Fruit fly (Drosophila melanogaster) whole organism, prepupa: ENCODE measurements around the gene CG31549.

Experiments
- Blimp-1 ChIP-seq: fragments of 200-800 bp; sonication (Bioruptor generic); optimal IDR thresholded peaks from 3 replicates; lab custom pipeline; 2017; ENCODE audit warnings: missing biosample characterization, missing genetic modification characterization, mild to moderate bottlenecking, moderate library complexity, missing genetic modification reagents
- CG10631 ChIP-seq: fragments of 200-800 bp; sonication (Bioruptor generic); optimal IDR thresholded peaks from 2 replicates; lab custom pipeline; 2016; ENCODE audit warnings: missing biosample characterization, missing genetic modification characterization
- CG11294 ChIP-seq: fragments of 200-800 bp; sonication (Bioruptor generic); IDR thresholded peaks from 2 replicates; pipeline ENCODE4 v1.3.6; 2022; ENCODE audit warnings: missing biosample characterization, missing genetic modification characterization
- CG11902 ChIP-seq: fragments of 200-800 bp; sonication (Bioruptor generic); optimal IDR thresholded peaks from 3 replicates; lab custom pipeline; 2016; ENCODE audit warnings: missing biosample characterization, missing genetic modification characterization
- CG15336 ChIP-seq: fragments of 200-800 bp; sonication (Bioruptor generic); IDR thresholded peaks from 2 replicates; pipeline ENCODE4 v1.3.6; 2022; ENCODE audit warnings: missing biosample characterization, missing genetic modification characterization
- CG16779 ChIP-seq: fragments of 200-800 bp; sonication (Bioruptor generic); optimal IDR thresholded peaks from 3 replicates; lab custom pipeline; 2017; ENCODE audit warnings: missing biosample characterization, mild to moderate bottlenecking, missing genetic modification characterization
- CG31627 ChIP-seq: fragments of 200-800 bp; sonication (Bioruptor generic); optimal IDR thresholded peaks from 3 replicates; lab custom pipeline; 2016; ENCODE audit warnings: missing biosample characterization, missing genetic modification characterization
- CG32006 ChIP-seq: fragments of 200-800 bp; sonication (Bioruptor generic); optimal IDR thresholded peaks from 3 replicates; lab custom pipeline; 2017; ENCODE audit warnings: missing biosample characterization, mild to moderate bottlenecking, missing genetic modification characterization
- CG34406 ChIP-seq: fragments of 200-800 bp; sonication (Bioruptor generic); optimal IDR thresholded peaks from 3 replicates; lab custom pipeline; 2016; ENCODE audit warnings: missing biosample characterization, missing genetic modification characterization
- CG3919 ChIP-seq: fragments of 200-800 bp; sonication (Bioruptor generic); optimal IDR thresholded peaks from 3 replicates; lab custom pipeline; 2016; ENCODE audit warnings: missing biosample characterization, missing genetic modification characterization
- CG4318 ChIP-seq: fragments of 200-800 bp; sonication (Bioruptor generic); optimal IDR thresholded peaks from 3 replicates; lab custom pipeline; 2017; ENCODE audit warnings: missing biosample characterization, mild to moderate bottlenecking, missing genetic modification characterization
- CG6163 ChIP-seq: fragments of 200-800 bp; sonication (Bioruptor generic); IDR thresholded peaks from 3 replicates; pipeline ENCODE4 v1.3.6; 2022; ENCODE audit warnings: missing biosample characterization, missing genetic modification characterization
- CG6276 ChIP-seq: fragments of 200-800 bp; sonication (Bioruptor generic); optimal IDR thresholded peaks from 2 replicates; lab custom pipeline; 2017; ENCODE audit warnings: missing biosample characterization, mild to moderate bottlenecking, missing genetic modification characterization
- CG6808 ChIP-seq: fragments of 200-800 bp; sonication (Bioruptor generic); optimal IDR thresholded peaks from 3 replicates; lab custom pipeline; 2017; ENCODE audit warnings: missing biosample characterization, missing genetic modification characterization, mild to moderate bottlenecking, moderate library complexity, missing genetic modification reagents
- CG8119 ChIP-seq: fragments of 200-800 bp; sonication (Bioruptor generic); IDR thresholded peaks from 3 replicates; pipeline ENCODE4 v1.3.6; 2022; ENCODE audit warnings: missing biosample characterization, missing genetic modification characterization
- CG8319 ChIP-seq: fragments of 200-800 bp; sonication (Bioruptor generic); optimal IDR thresholded peaks from 3 replicates; lab custom pipeline; 2016; ENCODE audit warnings: missing biosample characterization, missing genetic modification characterization
- CG8632 ChIP-seq: fragments of 200-800 bp; sonication (Bioruptor generic); optimal IDR thresholded peaks from 3 replicates; lab custom pipeline; 2016; ENCODE audit warnings: missing biosample characterization, missing genetic modification characterization
- CG9139 ChIP-seq: fragments of 200-800 bp; sonication (Bioruptor generic); optimal IDR thresholded peaks from 3 replicates; lab custom pipeline; 2017; ENCODE audit warnings: missing biosample characterization, mild to moderate bottlenecking, missing genetic modification characterization
- Eip75B ChIP-seq: fragments of 200-800 bp; sonication (Bioruptor generic); optimal IDR thresholded peaks from 3 replicates; lab custom pipeline; 2016; ENCODE audit warnings: missing biosample characterization, missing genetic modification characterization
- Eip78C ChIP-seq: fragments of 200-800 bp; sonication (Bioruptor generic); peaks from one replicate; lab custom pipeline; 2016; ENCODE audit warnings: missing biosample characterization, missing genetic modification characterization
- Eip93F ChIP-seq: fragments of 200-800 bp; sonication (Bioruptor generic); optimal IDR thresholded peaks from 2 replicates; lab custom pipeline; 2016; ENCODE audit warnings: missing biosample characterization, mild to moderate bottlenecking, missing genetic modification characterization
- Ets21C ChIP-seq: fragments of 200-800 bp; sonication (Bioruptor generic); optimal IDR thresholded peaks from 3 replicates; lab custom pipeline; 2016; ENCODE audit warnings: missing biosample characterization, missing genetic modification characterization
- Ets96B ChIP-seq: fragments of 200-800 bp; optimal IDR thresholded peaks from 2 replicates; lab custom pipeline; 2019; ENCODE audit warnings: missing biosample characterization, mild to moderate bottlenecking, missing genetic modification characterization, moderate library complexity
- Gug ChIP-seq: fragments of 200-800 bp; sonication (Bioruptor generic); IDR thresholded peaks from 2 replicates; pipeline ENCODE4 v1.3.6; 2022; ENCODE audit warnings: missing biosample characterization, missing genetic modification characterization
- Hr38 ChIP-seq: sonication (Bioruptor generic); optimal IDR thresholded peaks from 2 replicates; lab custom pipeline; 2016; ENCODE audit warnings: missing biosample characterization, missing genetic modification characterization
- Lpt ChIP-seq: fragments of 200-800 bp; sonication (Bioruptor generic); optimal IDR thresholded peaks from 3 replicates; lab custom pipeline; 2016; ENCODE audit warnings: missing biosample characterization, missing genetic modification characterization
- Met ChIP-seq: fragments of 200-800 bp; sonication (Bioruptor generic); optimal IDR thresholded peaks from 3 replicates; lab custom pipeline; 2016; ENCODE audit warnings: missing biosample characterization, missing genetic modification characterization
- Smox ChIP-seq: fragments of 200-800 bp; sonication (Bioruptor generic); optimal IDR thresholded peaks from 3 replicates; lab custom pipeline; 2016; ENCODE audit warnings: missing biosample characterization, missing genetic modification characterization
- Sox102F ChIP-seq: fragments of 200-800 bp; sonication (Bioruptor generic); optimal IDR thresholded peaks from 2 replicates; lab custom pipeline; 2016; ENCODE audit warnings: missing biosample characterization, mild to moderate bottlenecking, missing genetic modification characterization
- Sox14 ChIP-seq: fragments of 200-800 bp; sonication (Bioruptor generic); optimal IDR thresholded peaks from 3 replicates; lab custom pipeline; 2016; ENCODE audit warnings: missing biosample characterization, missing genetic modification characterization
- Sox15 ChIP-seq: fragments of 200-800 bp; sonication (Bioruptor generic); optimal IDR thresholded peaks from 3 replicates; lab custom pipeline; 2016; ENCODE audit warnings: missing biosample characterization, missing genetic modification characterization
- achi ChIP-seq: fragments of 200-800 bp; sonication (Bioruptor generic); optimal IDR thresholded peaks from 3 replicates; lab custom pipeline; 2016; ENCODE audit warnings: missing biosample characterization, missing genetic modification characterization
- cyc ChIP-seq: fragments of 200-800 bp; sonication (Bioruptor generic); optimal IDR thresholded peaks from 3 replicates; lab custom pipeline; 2016; ENCODE audit warnings: missing biosample characterization, missing genetic modification characterization
- eg ChIP-seq: fragments of 200-800 bp; sonication (Bioruptor generic); IDR thresholded peaks from 3 replicates; pipeline ENCODE4 v1.3.6; 2022; ENCODE audit warnings: missing biosample characterization, missing genetic modification characterization
- esn ChIP-seq: fragments of 200-800 bp; sonication (Bioruptor generic); optimal IDR thresholded peaks from 2 replicates; lab custom pipeline; 2016; ENCODE audit warnings: missing biosample characterization, mild to moderate bottlenecking, missing genetic modification characterization, moderate library complexity
- fd59A ChIP-seq: fragments of 200-800 bp; sonication (Bioruptor generic); optimal IDR thresholded peaks from 2 replicates; lab custom pipeline; 2017; ENCODE audit warnings: missing biosample characterization, mild to moderate bottlenecking, missing genetic modification characterization, missing genetic modification reagents
- fd85E ChIP-seq: fragments of 200-800 bp; sonication (Bioruptor generic); optimal IDR thresholded peaks from 3 replicates; lab custom pipeline; 2016; ENCODE audit warnings: missing biosample characterization, missing genetic modification characterization
- fkh ChIP-seq: fragments of 200-800 bp; sonication (Bioruptor generic); optimal IDR thresholded peaks from 3 replicates; lab custom pipeline; 2017; ENCODE audit warnings: missing biosample characterization, mild to moderate bottlenecking, missing genetic modification characterization, moderate library complexity
- lz ChIP-seq: fragments of 200-800 bp; sonication (Bioruptor generic); optimal IDR thresholded peaks from 3 replicates; lab custom pipeline; 2016; ENCODE audit warnings: missing biosample characterization, missing genetic modification characterization
- net ChIP-seq: fragments of 200-800 bp; sonication (Bioruptor generic); optimal IDR thresholded peaks from 3 replicates; lab custom pipeline; 2016; ENCODE audit warnings: missing biosample characterization, missing genetic modification characterization
- salr ChIP-seq, 2 experiments: fragments of 200-800 bp; sonication (Bioruptor generic); optimal IDR thresholded peaks; 3 replicates each; lab custom pipeline; 2016 to 2018; ENCODE audit warnings: missing biosample characterization in 2 of 2, missing genetic modification characterization in 2 of 2, mild to moderate bottlenecking in 1 of 2
- spab ChIP-seq: fragments of 200-800 bp; sonication (Bioruptor generic); optimal IDR thresholded peaks from 2 replicates; lab custom pipeline; 2017; ENCODE audit warnings: missing biosample characterization, mild to moderate bottlenecking, missing genetic modification characterization, missing genetic modification reagents
- svp ChIP-seq: fragments of 200-800 bp; sonication (Bioruptor generic); peaks from one replicate; lab custom pipeline; 2016; ENCODE audit warnings: missing biosample characterization, missing genetic modification characterization
- topi ChIP-seq: fragments of 200-800 bp; sonication (Bioruptor generic); optimal IDR thresholded peaks from 3 replicates; lab custom pipeline; 2016; ENCODE audit warnings: missing biosample characterization, missing genetic modification characterization
- vri ChIP-seq: fragments of 200-800 bp; sonication (Bioruptor generic); optimal IDR thresholded peaks from 3 replicates; lab custom pipeline; 2016; ENCODE audit warnings: missing biosample characterization, mild to moderate bottlenecking, missing genetic modification characterization

CG31549 gene

DNA sequence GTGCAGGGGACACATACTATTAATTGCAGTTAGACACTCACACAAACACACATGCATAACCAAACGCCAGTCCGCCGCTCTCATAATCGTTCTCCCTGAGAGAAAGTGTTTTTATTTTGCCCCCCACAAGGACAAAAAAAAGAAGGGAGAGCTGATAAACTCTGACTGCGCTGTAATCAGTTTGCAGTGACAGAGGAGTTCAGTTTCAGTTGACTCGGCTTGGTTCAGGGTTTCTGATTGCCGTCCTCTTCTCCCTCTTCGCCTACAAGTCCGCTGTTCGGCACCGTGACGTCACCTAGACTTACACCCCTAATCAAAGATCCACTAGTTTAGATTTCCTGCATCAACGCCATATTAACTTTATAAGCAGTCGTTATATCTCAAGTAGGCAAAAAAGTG lies 39.3 kb downstream of the CG31549 start (continued):
- TF ChIP-seq CG6808: no peak
- TF ChIP-seq, all 60 proteins: peak for 6

DNA sequence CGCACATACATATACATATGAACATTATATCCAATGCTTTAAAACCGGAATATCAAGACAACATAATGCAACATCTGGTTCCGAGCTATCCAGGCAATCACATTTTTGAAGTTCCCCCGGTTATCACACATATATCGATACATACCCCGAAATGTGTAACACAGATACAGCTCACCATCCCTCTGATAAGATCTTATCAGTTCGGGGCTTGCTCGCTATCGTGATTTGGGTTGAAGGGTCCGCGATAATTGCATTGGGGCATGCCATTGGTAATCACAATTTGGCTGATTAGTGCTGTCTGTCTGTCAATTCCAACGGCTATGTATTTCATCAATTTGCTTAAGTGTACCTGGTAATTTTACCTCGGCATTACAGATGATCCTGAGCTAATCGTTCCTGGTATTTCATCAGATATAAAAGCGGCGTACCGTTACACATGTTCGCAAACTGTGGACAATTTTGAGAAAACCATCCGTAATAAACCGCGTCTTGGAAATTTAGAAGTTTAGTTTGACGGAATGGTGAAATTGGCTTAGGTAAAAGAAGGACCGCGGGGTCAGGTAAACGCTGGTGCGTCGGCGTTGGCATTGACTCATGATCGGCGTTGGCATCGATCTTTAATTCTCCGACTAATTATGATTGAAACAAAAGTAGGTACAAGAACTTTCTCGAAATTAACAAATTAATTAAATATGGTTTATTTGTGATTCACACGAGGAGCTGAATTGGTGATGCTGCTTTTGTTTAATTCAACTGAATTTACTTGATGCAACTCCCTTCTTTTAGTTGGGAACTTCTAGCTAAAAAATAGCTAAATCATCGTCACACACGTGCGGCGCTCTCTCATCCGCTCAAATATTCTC lies 40.0 kb downstream of the CG31549 start:
- TF ChIP-seq achi (GFP tag; lab: Kevin White, UChicago) (no peak), Eip75B (GFP tag; lab: Kevin White, UChicago) (no peak), Hr38 (GFP tag; lab: Kevin White, UChicago) (no peak), svp (peak; percentile 69), vri (peak; percentile 55), Lpt (no peak), cyc (GFP tag; lab: Kevin White, UChicago) (no peak), lz (no peak)

DNA sequence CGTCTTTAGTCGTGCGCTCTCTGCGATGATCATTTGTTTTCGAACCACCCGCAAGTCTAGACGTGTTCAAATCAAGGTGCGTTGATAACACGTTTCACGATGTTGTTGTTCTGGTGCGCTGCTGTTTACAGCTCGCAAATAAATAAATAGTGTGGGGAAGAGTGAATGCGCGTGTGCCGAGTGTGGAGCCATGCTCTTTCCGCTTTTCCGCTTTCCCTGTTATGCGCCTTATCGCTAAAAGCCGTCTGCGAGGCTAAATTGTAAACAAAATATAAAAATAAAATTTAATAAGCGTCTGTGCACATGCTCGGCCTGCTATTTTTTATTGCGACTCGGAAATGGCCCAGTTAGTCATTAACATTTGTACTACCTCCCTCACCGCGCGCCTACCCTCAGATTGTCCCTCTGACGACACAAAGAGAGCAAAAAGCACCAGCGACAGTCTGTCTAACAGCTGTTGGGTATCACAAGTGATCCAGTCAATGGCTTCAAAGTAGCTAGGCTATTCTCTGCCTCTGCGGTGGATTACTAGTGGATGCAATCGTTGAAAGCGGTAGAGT lies 40.7 kb downstream of the CG31549 start:
- peak; percentile 60; the same call in 1 of the 3 replicates for TF ChIP-seq CG6163
- no peak for TF ChIP-seq fd59A
- peak; percentile 42; the same call in 1 of the 2 replicates for TF ChIP-seq CG15336 (GFP tag; lab: Robert Waterston, UW)
- TF ChIP-seq CG6276 (GFP tag; lab: Kevin White, UChicago): peak; percentile 44
- peak; percentile 100 for TF ChIP-seq fkh (GFP tag; lab: Kevin White, UChicago)
- TF ChIP-seq CG8632: peak; percentile 20
- TF ChIP-seq CG9139 (GFP tag; lab: Kevin White, UChicago): no peak
- no peak for TF ChIP-seq CG34406
- peak; percentile 88 for TF ChIP-seq Eip78C (GFP tag; lab: Kevin White, UChicago)
- no peak for TF ChIP-seq CG10631
- peak; percentile 35 for TF ChIP-seq fd85E
- peak; percentile 47 for TF ChIP-seq net (GFP tag; lab: Kevin White, UChicago)
- TF ChIP-seq CG32006 (GFP tag; lab: Kevin White, UChicago): no peak
- TF ChIP-seq Ets21C: no peak
- TF ChIP-seq Eip93F (GFP tag; lab: Kevin White, UChicago): peak; percentile 13
- TF ChIP-seq Met (GFP tag; lab: Kevin White, UChicago): no peak
- TF ChIP-seq Eip75B (GFP tag; lab: Kevin White, UChicago): peak; percentile 19
- 0 out of 3 replicates have a peak, but pooled peaks have one; percentile 17 for TF ChIP-seq CG8119 (GFP tag; lab: Robert Waterston, UW)
- TF ChIP-seq eg: peak; percentile 43; the same call in 1 of the 3 replicates
- no peak for TF ChIP-seq salr (GFP tag; optimal IDR thresholded peaks at IDR 0.05; lab: Kevin White, UChicago)
- TF ChIP-seq CG16779 (tag; lab: Kevin White, UChicago): peak; percentile 70
- no peak for TF ChIP-seq cyc (GFP tag; lab: Kevin White, UChicago)
- peak; percentile 52 for TF ChIP-seq Sox14
- peak; percentile 8 for TF ChIP-seq topi

DNA sequence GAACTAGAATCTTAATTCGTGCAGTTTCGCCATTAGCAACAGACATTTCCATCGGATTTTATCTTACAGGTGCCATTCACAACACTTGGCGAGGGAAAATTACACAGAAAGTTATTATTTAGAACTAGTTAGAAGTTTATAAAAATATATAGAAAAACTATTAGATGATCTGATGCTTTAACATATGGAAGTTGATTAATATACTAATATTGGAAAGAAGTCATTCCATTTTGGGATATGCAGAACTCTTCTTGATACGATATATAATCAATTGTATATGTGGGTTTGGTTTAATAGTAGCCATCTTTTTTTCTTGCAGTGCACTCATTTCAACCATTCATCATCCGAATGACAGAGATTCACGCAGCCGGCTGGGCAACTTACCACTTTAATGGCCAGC lies 50.2 kb downstream of the CG31549 start:
- TF ChIP-seq CG32006 (GFP tag; lab: Kevin White, UChicago): peak; percentile 57
- no peak for TF ChIP-seq Sox15
- no peak for TF ChIP-seq Hr38 (GFP tag; lab: Kevin White, UChicago)
- no peak for TF ChIP-seq CG8319 (GFP tag; lab: Kevin White, UChicago)
- TF ChIP-seq CG8119 (GFP tag; lab: Robert Waterston, UW): peak; percentile 30; the same call in 1 of the 3 replicates
- no peak for TF ChIP-seq esn (GFP tag; lab: Kevin White, UChicago)
- TF ChIP-seq Smox (GFP tag; lab: Kevin White, UChicago): no peak
- TF ChIP-seq Gug: no peak
- no peak for TF ChIP-seq CG4318 (GFP tag; lab: Kevin White, UChicago)
- TF ChIP-seq CG15336 (GFP tag; lab: Robert Waterston, UW): peak; percentile 72
- no peak for TF ChIP-seq CG3919
- no peak for TF ChIP-seq Lpt
- no peak for TF ChIP-seq vri
- TF ChIP-seq achi (GFP tag; lab: Kevin White, UChicago): no peak
- TF ChIP-seq spab (GFP tag; lab: Kevin White, UChicago): no peak
- no peak for TF ChIP-seq CG11294 (GFP tag; lab: Robert Waterston, UW)
- no peak for TF ChIP-seq CG11902 (GFP tag; lab: Kevin White, UChicago)
- TF ChIP-seq Blimp-1 (GFP tag; lab: Kevin White, UChicago): no peak
- no peak for TF ChIP-seq Sox102F (GFP tag; lab: Kevin White, UChicago)
- TF ChIP-seq salr (GFP tag; optimal IDR thresholded peaks at IDR 0.05; lab: Kevin White, UChicago): no peak
- TF ChIP-seq Ets96B: no peak
- TF ChIP-seq CG31627 (GFP tag; lab: Kevin White, UChicago): no peak
- TF ChIP-seq topi: no peak
